Fruit fly (Drosophila melanogaster) whole organism, embryonic: Measurements from ENCODE around the gene CG34429.

Experiments
- Atf3 ChIP-seq: fragments of 200-800 bp; sonication (Bioruptor generic); optimal IDR thresholded peaks from 3 replicates; lab custom pipeline; 2016; ENCODE audit warnings: missing biosample characterization, missing genetic modification characterization
- B-H2 ChIP-seq: fragments of 200-800 bp; sonication (Bioruptor generic); optimal IDR thresholded peaks from 2 replicates; lab custom pipeline; 2018; ENCODE audit warnings: missing biosample characterization, mild to moderate bottlenecking, missing genetic modification characterization
- CG10979 ChIP-seq: fragments of 200-800 bp; sonication (Bioruptor generic); optimal IDR thresholded peaks from 2 replicates; lab custom pipeline; 2018; ENCODE audit warnings: missing biosample characterization, mild to moderate bottlenecking, missing genetic modification characterization, moderate library complexity
- CG11093 ChIP-seq: fragments of 200-800 bp; sonication (Bioruptor generic); IDR thresholded peaks from 3 replicates; pipeline ENCODE4 v1.3.6; 2022; ENCODE audit warnings: missing biosample characterization, missing genetic modification characterization
- CG12104 ChIP-seq: fragments of 200-800 bp; sonication (Bioruptor generic); optimal IDR thresholded peaks from 3 replicates; lab custom pipeline; 2016; ENCODE audit warnings: missing biosample characterization, missing genetic modification characterization
- CG12236 ChIP-seq: fragments of 200-800 bp; sonication (Bioruptor generic); optimal IDR thresholded peaks from 2 replicates; lab custom pipeline; 2016; ENCODE audit warnings: missing biosample characterization, missing genetic modification characterization
- CG12391 ChIP-seq: fragments of 200-800 bp; sonication (Bioruptor generic); optimal IDR thresholded peaks from 3 replicates; lab custom pipeline; 2018; ENCODE audit warnings: missing biosample characterization, mild to moderate bottlenecking, missing genetic modification characterization, moderate library complexity
- CG13424 ChIP-seq: fragments of 200-800 bp; sonication (Bioruptor generic); optimal IDR thresholded peaks from 2 replicates; lab custom pipeline; 2019; ENCODE audit warnings: missing biosample characterization, mild to moderate bottlenecking, missing genetic modification characterization, moderate library complexity
- CG15479 ChIP-seq: fragments of 200-800 bp; sonication (Bioruptor generic); optimal IDR thresholded peaks from 3 replicates; lab custom pipeline; 2019; ENCODE audit warnings: missing biosample characterization, mild to moderate bottlenecking, missing genetic modification characterization, moderate library complexity
- CG15696 ChIP-seq: fragments of 200-800 bp; sonication (Bioruptor generic); optimal IDR thresholded peaks from 2 replicates; lab custom pipeline; 2019; ENCODE audit warnings: missing biosample characterization, mild to moderate bottlenecking, missing genetic modification characterization, moderate library complexity
- CG1602 ChIP-seq: fragments of 200-800 bp; sonication (Bioruptor generic); optimal IDR thresholded peaks from 3 replicates; lab custom pipeline; 2016; ENCODE audit warnings: missing biosample characterization, missing genetic modification characterization
- CG16815 ChIP-seq: fragments of 200-800 bp; sonication (Bioruptor generic); optimal IDR thresholded peaks from 3 replicates; lab custom pipeline; 2017; ENCODE audit warnings: missing biosample characterization, mild to moderate bottlenecking, missing genetic modification characterization
- CG2712 ChIP-seq: fragments of 200-800 bp; optimal IDR thresholded peaks from 3 replicates; lab custom pipeline; 2019; ENCODE audit warnings: missing biosample characterization, mild to moderate bottlenecking, missing genetic modification characterization, moderate library complexity
- CG31441 ChIP-seq: fragments of 200-800 bp; sonication (Bioruptor generic); IDR thresholded peaks from 2 replicates; pipeline ENCODE4 v1.3.6; 2022; ENCODE audit warnings: missing biosample characterization, missing genetic modification characterization
- CG32532 ChIP-seq: fragments of 200-800 bp; sonication (Bioruptor generic); IDR thresholded peaks from 2 replicates; pipeline ENCODE4 v1.3.6; 2022; ENCODE audit warnings: missing biosample characterization, missing genetic modification characterization
- CG33213 ChIP-seq: fragments of 200-800 bp; sonication (Bioruptor generic); optimal IDR thresholded peaks from 3 replicates; lab custom pipeline; 2016; ENCODE audit warnings: missing biosample characterization, missing genetic modification characterization
- CG3847 ChIP-seq: fragments of 200-800 bp; sonication (Bioruptor generic); IDR thresholded peaks from 2 replicates; pipeline ENCODE4 v1.3.6; 2022; ENCODE audit warnings: missing biosample characterization, missing genetic modification characterization
- CG4282 ChIP-seq: fragments of 200-800 bp; sonication (Bioruptor generic); optimal IDR thresholded peaks from 2 replicates; lab custom pipeline; 2016; ENCODE audit warnings: missing biosample characterization, missing genetic modification characterization
- CG4328 ChIP-seq: fragments of 200-800 bp; sonication (Bioruptor generic); optimal IDR thresholded peaks from 3 replicates; lab custom pipeline; 2017; ENCODE audit warnings: missing biosample characterization, missing genetic modification reagents, missing genetic modification characterization
- CG4360 ChIP-seq: fragments of 200-800 bp; sonication (Bioruptor generic); IDR thresholded peaks from 2 replicates; pipeline ENCODE4 v1.3.6; 2022; ENCODE audit warnings: missing biosample characterization, missing genetic modification characterization
- CG4424 ChIP-seq: fragments of 200-800 bp; sonication (Bioruptor generic); optimal IDR thresholded peaks from 3 replicates; lab custom pipeline; 2016; ENCODE audit warnings: missing biosample characterization, missing genetic modification characterization
- CG5245 ChIP-seq: fragments of 200-800 bp; sonication (Bioruptor generic); optimal IDR thresholded peaks from 3 replicates; lab custom pipeline; 2016; ENCODE audit warnings: missing biosample characterization, missing genetic modification characterization
- CG7963 ChIP-seq: fragments of 200-800 bp; sonication (Bioruptor generic); IDR thresholded peaks from 3 replicates; pipeline ENCODE4 v1.3.6; 2022; ENCODE audit warnings: missing biosample characterization, missing genetic modification characterization; ENCODE audit not compliant: partially characterized antibody
- CG8290 ChIP-seq, 3 experiments: fragments of 200-800 bp; sonication (Bioruptor generic); optimal IDR thresholded peaks; 2 replicates each; lab custom pipeline; 2016 to 2019; ENCODE audit warnings: missing biosample characterization in 3 of 3, missing genetic modification characterization in 3 of 3, mild to moderate bottlenecking in 2 of 3, moderate library complexity in 1 of 3
- CoRest ChIP-seq: fragments of 200-800 bp; sonication (Bioruptor generic); optimal IDR thresholded peaks from 3 replicates; lab custom pipeline; 2018; ENCODE audit warnings: missing biosample characterization, mild to moderate bottlenecking, missing genetic modification characterization, moderate library complexity
- D19A ChIP-seq: fragments of 200-800 bp; optimal IDR thresholded peaks from 3 replicates; lab custom pipeline; 2019; ENCODE audit warnings: missing biosample characterization, mild to moderate bottlenecking, missing genetic modification characterization, moderate library complexity
- Doc2 ChIP-seq: fragments of 200-800 bp; sonication (Bioruptor generic); IDR thresholded peaks from 2 replicates; pipeline ENCODE4 v1.3.6; 2022; ENCODE audit warnings: missing biosample characterization, missing genetic modification characterization
- Ets65A ChIP-seq: fragments of 200-800 bp; sonication (Bioruptor generic); peaks from one replicate; lab custom pipeline; 2016; ENCODE audit warnings: missing biosample characterization, missing genetic modification characterization
- H15 ChIP-seq: fragments of 200-800 bp; sonication (Bioruptor generic); IDR thresholded peaks from 3 replicates; pipeline ENCODE4 v1.3.6; 2022; ENCODE audit warnings: missing biosample characterization, missing genetic modification characterization
- HLHmδ ChIP-seq: fragments of 200-800 bp; sonication (Bioruptor generic); optimal IDR thresholded peaks from 2 replicates; lab custom pipeline; 2018; ENCODE audit warnings: missing biosample characterization, mild to moderate bottlenecking, missing genetic modification characterization, moderate library complexity
- Hand ChIP-seq: fragments of 200-800 bp; sonication (Bioruptor generic); optimal IDR thresholded peaks from 2 replicates; lab custom pipeline; 2017; ENCODE audit warnings: mild to moderate bottlenecking, missing biosample characterization, missing genetic modification reagents, missing genetic modification characterization
- Hr78 ChIP-seq, 2 experiments: fragments of 200-800 bp in 1 of 2; fragments of >200 bp in 1 of 2; sonication (Bioruptor generic) in 1 of 2; optimal IDR thresholded peaks; 2 replicates each; lab custom pipeline; 2017 to 2019; ENCODE audit warnings: missing biosample characterization in 2 of 2, missing genetic modification characterization in 2 of 2, mild to moderate bottlenecking in 1 of 2, moderate library complexity in 1 of 2
- Jarid2 ChIP-seq: fragments of 200-800 bp; sonication (Bioruptor generic); optimal IDR thresholded peaks from 3 replicates; lab custom pipeline; 2017; ENCODE audit warnings: mild to moderate bottlenecking, missing biosample characterization, missing genetic modification reagents, missing genetic modification characterization
- Nf-YA ChIP-seq: fragments of 200-800 bp; sonication (Bioruptor generic); IDR thresholded peaks from 2 replicates; pipeline ENCODE4 v1.3.6; 2022; ENCODE audit warnings: missing biosample characterization, missing genetic modification characterization
- Nf-YB ChIP-seq: fragments of 200-800 bp; sonication (Bioruptor generic); optimal IDR thresholded peaks from 3 replicates; lab custom pipeline; 2019; ENCODE audit warnings: missing biosample characterization, mild to moderate bottlenecking, missing genetic modification characterization, moderate library complexity
- Xrp1 ChIP-seq: fragments of 200-800 bp; sonication (Bioruptor generic); IDR thresholded peaks from 2 replicates; pipeline ENCODE4 v1.3.6; 2022; ENCODE audit warnings: missing biosample characterization, missing genetic modification characterization
- ase ChIP-seq: fragments of 200-800 bp; sonication (Bioruptor generic); IDR thresholded peaks from 3 replicates; pipeline ENCODE4 v1.3.6; 2022; ENCODE audit warnings: missing biosample characterization, missing genetic modification characterization
- ato ChIP-seq: fragments of 200-800 bp; sonication (Bioruptor generic); IDR thresholded peaks from 2 replicates; pipeline ENCODE4 v1.3.6; 2022; ENCODE audit warnings: missing biosample characterization, missing genetic modification characterization; ENCODE audit not compliant: partially characterized antibody
- bcd ChIP-seq: fragments of 200-800 bp; sonication (Bioruptor generic); optimal IDR thresholded peaks from 2 replicates; lab custom pipeline; 2017; ENCODE audit warnings: missing biosample characterization, mild to moderate bottlenecking, missing genetic modification characterization
- bowl ChIP-seq: fragments of 200-800 bp; sonication (Bioruptor generic); IDR thresholded peaks from 2 replicates; pipeline ENCODE4 v1.3.6; 2022; ENCODE audit warnings: missing biosample characterization, missing genetic modification characterization
- btn ChIP-seq: fragments of 200-800 bp; sonication (Bioruptor generic); optimal IDR thresholded peaks from 2 replicates; lab custom pipeline; 2016; ENCODE audit warnings: missing biosample characterization, missing genetic modification characterization
- ci ChIP-seq: fragments of 200-800 bp; sonication (Bioruptor generic); IDR thresholded peaks from 3 replicates; pipeline ENCODE4 v1.3.6; 2022; ENCODE audit warnings: missing biosample characterization, missing genetic modification characterization
- gcm ChIP-seq: fragments of 200-800 bp; sonication (Bioruptor generic); optimal IDR thresholded peaks from 2 replicates; lab custom pipeline; 2019; ENCODE audit warnings: missing biosample characterization, mild to moderate bottlenecking, missing genetic modification characterization, moderate library complexity
- lola ChIP-seq, 3 experiments: fragments of >200 bp in 2 of 3; fragments of 200-800 bp in 1 of 3; sonication (Bioruptor generic) in 1 of 3; optimal IDR thresholded peaks; 2 replicates each; lab custom pipeline; 2017 to 2019; ENCODE audit warnings: missing biosample characterization in 3 of 3, missing genetic modification characterization in 3 of 3, mild to moderate bottlenecking in 1 of 3, moderate library complexity in 1 of 3
- prd ChIP-seq, 3 experiments: fragments of >200 bp in 2 of 3; fragments of 200-800 bp in 1 of 3; sonication (Bioruptor generic) in 1 of 3; optimal IDR thresholded peaks in 2 of 3; IDR thresholded peaks in 1 of 3; 2 replicates in 2 of 3; 3 replicates in 1 of 3; pipeline versions ENCODE4 v1.3.6 to Lab custom; 2017 to 2022; ENCODE audit warnings: missing biosample characterization in 1 of 3, missing genetic modification characterization in 1 of 3
- sim ChIP-seq: fragments of 200-800 bp; sonication (Bioruptor generic); IDR thresholded peaks from 2 replicates; pipeline ENCODE4 v1.3.6; 2022; ENCODE audit warnings: missing biosample characterization, missing genetic modification characterization
- slou ChIP-seq: fragments of 200-800 bp; sonication (Bioruptor generic); optimal IDR thresholded peaks from 3 replicates; lab custom pipeline; 2016; ENCODE audit warnings: missing biosample characterization, missing genetic modification characterization
- ssp ChIP-seq: fragments of 200-800 bp; sonication (Bioruptor generic); IDR thresholded peaks from 2 replicates; pipeline ENCODE4 v1.3.6; 2022; ENCODE audit warnings: missing biosample characterization, missing genetic modification characterization
- twi ChIP-seq: fragments of 200-800 bp; optimal IDR thresholded peaks from 2 replicates; lab custom pipeline; 2019; ENCODE audit warnings: missing biosample characterization, mild to moderate bottlenecking, missing genetic modification characterization, moderate library complexity
- zf30C ChIP-seq: fragments of 200-800 bp; sonication (Bioruptor generic); optimal IDR thresholded peaks from 3 replicates; lab custom pipeline; 2018; ENCODE audit warnings: missing biosample characterization, mild to moderate bottlenecking, missing genetic modification characterization

The CG34429 gene

DNA sequence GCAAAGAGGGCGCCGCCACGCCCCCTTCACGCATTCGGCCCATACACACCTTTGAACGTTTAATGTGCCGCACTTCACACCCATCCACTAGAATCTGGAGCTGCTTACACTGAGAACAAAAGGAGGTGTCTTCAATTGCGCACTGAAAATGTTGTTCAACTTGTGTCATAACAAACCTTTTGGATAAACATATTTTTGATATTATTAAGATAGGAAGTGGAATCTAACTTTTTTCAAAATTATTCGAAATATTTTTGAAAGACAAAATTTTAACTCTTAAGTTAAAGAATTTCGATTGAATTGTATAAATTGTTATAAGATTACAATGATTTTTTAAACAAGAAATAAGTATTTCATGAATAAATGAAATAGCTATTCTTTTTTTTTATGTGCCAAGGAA, 5.4 kb downstream of the CG34429 start (continued):
- TF ChIP-seq CG4424 = peak; percentile 34
- peak; percentile 72 for TF ChIP-seq zf30C (GFP tag; lab: Kevin White, UChicago)
- no peak for TF ChIP-seq ssp (GFP tag; lab: Robert Waterston, UW)
- no peak for TF ChIP-seq Ets65A (GFP tag; lab: Kevin White, UChicago)
- peak; percentile 5 for TF ChIP-seq CG15479 (GFP tag; lab: Kevin White, UChicago)
- no peak for TF ChIP-seq Doc2
- no peak for TF ChIP-seq sim (GFP tag; lab: Robert Waterston, UW)
- peak; percentile 21 for TF ChIP-seq gcm (GFP tag; lab: Kevin White, UChicago)
- no peak for TF ChIP-seq bowl
- no peak for TF ChIP-seq CG12104 (GFP tag; lab: Kevin White, UChicago)
- peak; percentile 24 for TF ChIP-seq CG1602 (GFP tag; lab: Kevin White, UChicago)
- peak; percentile 31 for TF ChIP-seq CG16815
- TF ChIP-seq ato (GFP tag; lab: Robert Waterston, UW) = no peak
- no peak for TF ChIP-seq prd (optimal IDR thresholded peaks at IDR 0.05; lab: Kevin White, UChicago)
- peak; percentile 38; the same call in 1 of the 3 replicates for TF ChIP-seq prd (GFP tag; IDR thresholded peaks at IDR 0.05; lab: Robert Waterston, UW)
- TF ChIP-seq HLHmδ (GFP tag; lab: Kevin White, UChicago) = no peak
- no peak for TF ChIP-seq CG32532
- TF ChIP-seq CG10979 (tag; lab: Kevin White, UChicago) = peak; percentile 71
- peak; percentile 24 for TF ChIP-seq CG8290 (GFP tag; optimal IDR thresholded peaks at IDR 0.05; lab: Kevin White, UChicago)
- no peak for TF ChIP-seq CG8290 (tag; optimal IDR thresholded peaks at IDR 0.05; lab: Kevin White, UChicago)
- TF ChIP-seq CG4282 = no peak
- TF ChIP-seq slou = no peak
- TF ChIP-seq lola (GFP tag; optimal IDR thresholded peaks at IDR 0.05; lab: Kevin White, UChicago) = peak in 1 of 3 experiments; percentile 84
- TF ChIP-seq CG11093 (GFP tag; lab: Robert Waterston, UW) = no peak
- TF ChIP-seq Hand = no peak
- no peak for TF ChIP-seq Jarid2 (GFP tag; lab: Kevin White, UChicago)
- TF ChIP-seq CG13424 (tag; lab: Kevin White, UChicago) = no peak
- no peak for TF ChIP-seq CG7963 (GFP tag; lab: Robert Waterston, UW)
- TF ChIP-seq CG33213 (GFP tag; lab: Kevin White, UChicago) = no peak
- peak; percentile 36 for TF ChIP-seq D19A (tag; lab: Kevin White, UChicago)
- peak; percentile 13 for TF ChIP-seq Atf3 (GFP tag; lab: Kevin White, UChicago)
- no peak for TF ChIP-seq ase
- no peak for TF ChIP-seq CG5245
- TF ChIP-seq CG4360 (GFP tag; lab: Robert Waterston, UW) = no peak
- no peak for TF ChIP-seq B-H2
- TF ChIP-seq Nf-YB = no peak
- TF ChIP-seq CG4328 (GFP tag; lab: Kevin White, UChicago) = no peak
- peak; percentile 70 for TF ChIP-seq CG12391 (tag; lab: Kevin White, UChicago)
- no peak for TF ChIP-seq CG3847 (GFP tag; lab: Robert Waterston, UW)
- TF ChIP-seq CG31441 = peak; percentile 35; the same call in 1 of the 2 replicates
- peak; percentile 6 for TF ChIP-seq CG12236 (GFP tag; lab: Kevin White, UChicago)
- TF ChIP-seq ci = no peak
- no peak for TF ChIP-seq H15 (GFP tag; lab: Robert Waterston, UW)
- no peak for TF ChIP-seq btn (GFP tag; lab: Kevin White, UChicago)
- peak; percentile 39; the same call in 1 of the 2 replicates for TF ChIP-seq Xrp1
- peak; percentile 26 for TF ChIP-seq CoRest (tag; lab: Kevin White, UChicago)
- peak; percentile 70 for TF ChIP-seq CG15696 (tag; lab: Kevin White, UChicago)
- TF ChIP-seq bcd = peak; percentile 3
- TF ChIP-seq twi (tag; lab: Kevin White, UChicago) = no peak
- no peak for TF ChIP-seq Hr78 (GFP tag; optimal IDR thresholded peaks at IDR 0.05; lab: Kevin White, UChicago)
- TF ChIP-seq CG2712 (tag; lab: Kevin White, UChicago) = peak; percentile 71
- no peak for TF ChIP-seq Nf-YA (GFP tag; lab: Robert Waterston, UW)
